Worm (Caenorhabditis elegans): ENCODE results near the gene C42C1.12.

The C42C1.12 gene

ce11 chrIV:12274365-12274764 lies 7.6 kb downstream of the C42C1.12 start:
- TF ChIP-seq unc-62 (GFP tag; optimal IDR thresholded peaks at IDR 0.05) = no peak

DNA sequence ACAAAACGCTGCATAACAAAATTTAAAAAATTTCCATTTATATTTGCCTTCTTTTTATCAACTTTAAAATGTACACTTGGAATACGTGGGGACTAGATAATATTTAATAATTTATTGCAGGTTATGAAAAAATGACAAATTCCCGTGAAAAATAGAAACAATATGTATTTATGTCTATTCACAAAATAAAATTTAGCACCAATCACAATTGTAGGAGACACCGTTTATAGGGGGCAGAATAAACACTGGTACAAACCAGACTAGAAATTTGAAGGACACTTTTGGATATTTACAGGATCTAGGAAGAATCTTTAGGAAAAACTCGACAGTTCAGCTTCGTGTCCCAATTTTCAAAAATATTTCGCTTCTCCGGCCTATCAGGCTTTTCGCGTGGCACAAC lies 11.6 kb downstream of the C42C1.12 start, which contains the start of gene C42C1.3:
C42C1.3 (minus strand) TSS at position 101 of the 400 bp plus-strand sequence.
- no peak for TF ChIP-seq unc-62 (GFP tag; optimal IDR thresholded peaks at IDR 0.05)

- TF ChIP-seq unc-62 (GFP tag; optimal IDR thresholded peaks at IDR 0.05) = no peak
Observed at ce11 chrIV:12268272-12269045, 13.5 kb downstream of the C42C1.12 start, which contains the start of the genes ppm-1.H and rpl-34. Gene ppm-1.H (minus strand): TSS chrIV:12268322. Gene rpl-34 (plus strand): TSS chrIV:12268995.

DNA sequence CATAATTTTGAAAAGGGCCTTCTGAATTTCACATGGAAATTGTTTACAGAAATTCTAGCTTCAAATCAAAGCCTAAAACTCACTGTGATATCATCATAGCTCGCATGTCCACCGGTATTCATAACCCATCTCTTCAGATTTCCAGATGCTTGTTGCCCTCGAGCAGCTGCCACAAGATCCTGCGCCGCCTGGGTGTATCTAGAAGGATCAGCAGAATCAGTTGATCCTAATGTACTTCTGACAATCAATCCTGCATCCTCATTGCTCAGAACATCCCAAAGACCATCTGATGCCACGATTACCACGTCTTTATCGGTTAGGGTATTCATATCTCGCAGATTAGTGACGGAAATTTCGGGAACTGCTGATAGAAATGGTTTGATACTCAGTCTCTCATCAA lies 16.1 kb downstream of the C42C1.12 start:
- TF ChIP-seq unc-62 (GFP tag; optimal IDR thresholded peaks at IDR 0.05) = no peak

DNA sequence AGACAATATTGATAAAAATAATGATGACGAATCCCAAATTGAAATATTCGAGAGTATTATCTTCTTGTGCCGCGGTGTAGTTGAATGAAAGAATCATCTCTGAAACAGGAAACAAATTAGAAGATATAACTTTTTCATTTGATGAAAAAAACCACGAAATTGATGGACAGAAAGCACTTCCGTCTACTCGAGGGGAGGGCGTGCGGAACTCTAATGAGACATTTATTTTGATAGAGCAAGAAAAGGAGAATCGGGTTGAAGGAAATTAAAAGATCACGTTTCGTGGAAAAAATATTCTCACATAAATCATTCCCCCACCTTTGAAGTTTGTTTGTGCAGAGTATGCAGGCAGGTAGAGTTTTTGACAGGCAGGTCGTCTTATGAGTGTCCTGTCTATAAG lies 20.7 kb downstream of the C42C1.12 start, which contains the start of gene sre-14:
sre-14 (minus strand) TSS at position 101 of the 400 bp plus-strand sequence.
- TF ChIP-seq unc-62 (GFP tag; optimal IDR thresholded peaks at IDR 0.05) = no peak

DNA sequence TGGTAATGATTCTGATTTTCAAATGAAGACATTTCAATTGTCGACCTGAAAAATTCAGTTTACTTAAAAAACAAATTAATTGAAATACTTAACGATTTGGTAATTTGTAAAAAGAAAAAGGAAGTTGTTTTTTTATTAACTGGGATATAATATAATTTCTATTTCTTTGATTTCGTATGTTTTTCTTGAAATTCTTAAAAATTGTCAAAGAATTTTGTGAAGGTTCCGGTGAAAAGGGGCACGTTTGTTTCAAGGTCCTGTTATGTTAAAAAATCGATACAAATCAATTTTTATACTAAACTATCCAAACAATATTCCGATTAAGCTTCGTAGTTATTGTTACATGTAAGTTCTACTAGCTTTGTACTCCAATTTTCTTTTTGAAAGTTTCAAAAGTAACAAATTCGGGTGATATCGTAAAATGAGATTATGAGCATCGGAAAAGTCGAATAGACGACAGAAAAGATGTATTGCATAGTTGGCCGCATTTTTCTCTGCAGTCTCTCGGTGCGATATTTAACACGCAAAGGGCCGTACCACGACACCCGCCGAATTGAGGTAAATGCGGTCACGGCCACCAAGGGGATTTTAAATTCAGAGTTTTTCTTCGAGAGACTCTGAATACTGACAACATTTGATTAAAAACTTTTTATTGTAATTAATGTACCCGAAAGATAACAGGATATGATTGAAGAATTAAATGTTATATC lies 22.7 kb downstream of the C42C1.12 start, which contains the start of gene Y39C12A.9:
Y39C12A.9 (minus strand) TSS at position 51 of the 710 bp plus-strand sequence.
- TF ChIP-seq unc-62 (GFP tag; optimal IDR thresholded peaks at IDR 0.05) = no peak

DNA sequence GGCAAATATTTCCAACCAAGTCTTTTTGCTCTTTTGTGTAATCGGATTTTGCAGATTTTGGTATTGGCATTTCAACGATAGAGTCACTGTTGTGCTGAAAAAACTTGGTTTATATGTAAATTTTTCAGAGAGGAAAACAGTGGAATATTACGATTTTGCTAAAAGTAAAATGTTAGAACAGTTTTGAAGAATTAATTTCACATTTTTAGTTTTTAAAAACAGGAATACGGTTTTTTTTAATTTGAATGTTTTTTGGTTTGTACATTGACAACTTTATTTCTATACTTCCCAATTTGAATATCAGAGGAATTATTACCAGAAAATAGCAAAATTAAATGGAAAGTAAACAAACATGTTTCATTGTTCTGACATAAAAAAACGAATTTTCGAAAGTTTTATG lies 29.4 kb downstream of the C42C1.12 start, which contains the start of gene dnj-26:
dnj-26 (minus strand) TSS at position 101 of the 400 bp plus-strand sequence.
- TF ChIP-seq unc-62 (GFP tag; optimal IDR thresholded peaks at IDR 0.05) = no peak

DNA sequence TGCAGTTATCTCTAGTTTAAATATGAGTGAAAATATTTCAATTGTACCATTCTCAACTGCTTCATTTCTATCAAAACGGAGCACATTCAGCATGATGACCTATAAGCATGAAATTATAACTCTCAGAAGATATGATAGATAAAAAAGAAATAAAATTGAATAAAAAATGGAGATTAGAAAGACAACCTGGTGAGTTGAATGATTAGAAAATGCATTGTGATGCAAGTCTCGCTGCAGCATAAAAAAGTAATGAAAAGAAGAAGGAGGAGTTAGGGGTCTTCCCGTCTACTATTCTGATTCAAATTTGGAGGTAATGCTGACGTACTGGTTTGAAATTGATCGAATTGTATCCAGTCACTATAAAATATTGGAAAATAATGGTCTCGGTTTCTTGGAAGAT lies 37.3 kb downstream of the C42C1.12 start, which contains the start of gene sre-15:
sre-15 (minus strand) TSS at position 101 of the 400 bp plus-strand sequence.
- TF ChIP-seq unc-62 (GFP tag; optimal IDR thresholded peaks at IDR 0.05) = no peak

DNA sequence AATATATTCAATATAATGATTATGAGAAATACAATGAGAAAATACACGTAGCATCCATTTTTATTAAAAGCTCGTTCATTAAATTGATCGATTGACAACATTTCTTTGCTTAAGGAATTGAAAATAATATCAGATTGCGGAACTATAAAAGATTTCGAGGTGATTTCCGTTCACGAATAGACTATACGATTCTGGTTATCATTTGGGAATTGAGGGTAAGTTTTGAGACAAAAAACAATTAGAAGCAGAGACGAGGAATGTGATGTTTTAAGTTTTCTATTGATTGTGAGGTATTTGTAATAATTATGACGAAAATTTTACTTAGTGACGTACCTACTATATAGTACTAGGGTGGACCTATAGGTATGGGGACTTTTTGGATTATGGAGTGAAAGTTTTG lies 43.2 kb downstream of the C42C1.12 start, which contains the start of gene sre-19:
sre-19 (minus strand) TSS at position 101 of the 400 bp plus-strand sequence.
- TF ChIP-seq unc-62 (GFP tag; optimal IDR thresholded peaks at IDR 0.05) = no peak

DNA sequence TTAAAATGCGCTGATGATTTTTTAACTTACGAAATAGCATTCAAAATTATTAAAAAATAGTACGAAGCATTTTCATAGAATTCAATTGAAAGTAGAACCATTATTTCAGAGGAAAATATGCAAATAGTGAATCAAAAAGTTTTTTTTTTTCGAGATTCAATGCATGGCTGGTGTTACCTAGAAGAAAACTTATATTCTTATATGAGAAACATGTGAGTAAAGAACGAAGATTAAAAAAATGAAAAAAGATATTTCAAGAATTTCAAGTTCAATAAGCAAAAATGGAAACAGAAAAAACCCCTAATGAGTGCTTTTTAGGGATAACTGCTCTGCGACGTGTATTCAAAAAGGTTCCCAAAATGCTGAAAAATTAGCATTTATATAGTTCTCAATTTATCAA lies 46.0 kb downstream of the C42C1.12 start, which contains the start of gene sre-16:
sre-16 (minus strand) TSS at position 101 of the 400 bp plus-strand sequence.
- no peak for TF ChIP-seq unc-62 (GFP tag; optimal IDR thresholded peaks at IDR 0.05)

Data from whole organism, dauer.